Fruit fly (Drosophila melanogaster): ENCODE results near the gene ifc.

The ifc gene

dm6 chr2L:5978333-5979054, 7.7 kb upstream of the ifc start (continued):
- TF ChIP-seq stc (GFP tag; IDR thresholded peaks at IDR 0.05) (no peak), CG3281 (GFP tag; optimal IDR thresholded peaks at IDR 0.05) (no peak), Nf-YB (GFP tag; optimal IDR thresholded peaks at IDR 0.05) (no peak), CG16815 (GFP tag; optimal IDR thresholded peaks at IDR 0.05) (no peak), ase (GFP tag; IDR thresholded peaks at IDR 0.05) (no peak), amos (GFP tag; IDR thresholded peaks at IDR 0.05; ENCODE audit: partially characterized antibody) (no peak), CG13624 (GFP tag; optimal IDR thresholded peaks at IDR 0.05) (no peak), Hr51 (GFP tag; optimal IDR thresholded peaks at IDR 0.05) (no peak), Nf-YC (tag; optimal IDR thresholded peaks at IDR 0.05) (peak; percentile 12), CG12659 (GFP tag; optimal IDR thresholded peaks at IDR 0.05) (no peak)

dm6 chr2L:5979055-5979399, 7.1 kb upstream of the ifc start:
- TF ChIP-seq CG15479 (GFP tag; optimal IDR thresholded peaks at IDR 0.05) (peak; percentile 79), CG12071 (GFP tag; optimal IDR thresholded peaks at IDR 0.05) (peak; percentile 7), sug (tag; optimal IDR thresholded peaks at IDR 0.05) (peak; percentile 93), Dad (GFP tag; optimal IDR thresholded peaks at IDR 0.05) (no peak), pros (GFP tag; optimal IDR thresholded peaks at IDR 0.05) (peak; percentile 40), ssp (GFP tag; IDR thresholded peaks at IDR 0.05) (no peak), CG1832 (GFP tag; optimal IDR thresholded peaks at IDR 0.05) (peak; percentile 46), CG3065 (GFP tag; optimal IDR thresholded peaks at IDR 0.05) (peak; percentile 31), Med (GFP tag) (peak; percentile 38), Hr78 (GFP tag; optimal IDR thresholded peaks at IDR 0.05) (peak in 1 of 2 experiments; percentile 33), CG7271 (tag; optimal IDR thresholded peaks at IDR 0.05) (no peak), CG10267 (tag; optimal IDR thresholded peaks at IDR 0.05) (peak; percentile 42), phol (tag; optimal IDR thresholded peaks at IDR 0.05) (peak; percentile 61), Lhr (GFP tag; optimal IDR thresholded peaks at IDR 0.05) (no peak), ewg (GFP tag; optimal IDR thresholded peaks at IDR 0.05) (peak; percentile 95), grn (GFP tag; optimal IDR thresholded peaks at IDR 0.05) (peak; percentile 49)

- peak; percentile 73 for TF ChIP-seq lab (GFP tag; optimal IDR thresholded peaks at IDR 0.05)
- TF ChIP-seq TFAM (GFP tag; optimal IDR thresholded peaks at IDR 0.05), result no peak
- no peak for TF ChIP-seq amos (GFP tag; IDR thresholded peaks at IDR 0.05; ENCODE audit: partially characterized antibody)
- peak; percentile 11 for TF ChIP-seq CG4707 (GFP tag; optimal IDR thresholded peaks at IDR 0.05)
- TF ChIP-seq HLH54F (GFP tag; optimal IDR thresholded peaks at IDR 0.05), result no peak
- no peak for TF ChIP-seq Gsc (GFP tag; IDR thresholded peaks at IDR 0.05)
- no peak for TF ChIP-seq CG6175 (GFP tag; IDR thresholded peaks at IDR 0.05)
- TF ChIP-seq HLH4C (GFP tag; IDR thresholded peaks at IDR 0.05; ENCODE audit: partially characterized antibody), result no peak
- TF ChIP-seq usp (GFP tag; optimal IDR thresholded peaks at IDR 0.05), result no peak
- peak; percentile 68 for TF ChIP-seq cad (GFP tag; optimal IDR thresholded peaks at IDR 0.05)
- TF ChIP-seq pan (optimal IDR thresholded peaks at IDR 0.05), result no peak
- no peak for TF ChIP-seq pan (GFP tag; optimal IDR thresholded peaks at IDR 0.05 in 1 of 2, IDR thresholded peaks at IDR 0.05 in 1 of 2)
- no peak for TF ChIP-seq nau (GFP tag; optimal IDR thresholded peaks at IDR 0.05)
- peak; percentile 16 to 27 for TF ChIP-seq bsh (GFP tag; optimal IDR thresholded peaks at IDR 0.05)
- peak; percentile 3 for TF ChIP-seq Sin3A (optimal IDR thresholded peaks at IDR 0.05)
- no peak for TF ChIP-seq Bgb (GFP tag; IDR thresholded peaks at IDR 0.05; ENCODE audit: partially characterized antibody)
- no peak for TF ChIP-seq cas (GFP tag; IDR thresholded peaks at IDR 0.05)
- peak; percentile 4 for TF ChIP-seq Blimp-1 (GFP tag; optimal IDR thresholded peaks at IDR 0.05)
- peak; percentile 19 for TF ChIP-seq unpg (GFP tag; optimal IDR thresholded peaks at IDR 0.05)
- TF ChIP-seq kah (GFP tag; optimal IDR thresholded peaks at IDR 0.05), result peak; percentile 9
These were observed 5.9 kb upstream of the ifc start for dm6 chr2L:5979957-5980861.

All from whole organism, embryonic.